Worm (Caenorhabditis elegans) whole organism, mixed stage, embryonic: Measurements from ENCODE around the gene C24G6.8.

Source experiments
- M03D4.4 ChIP-seq: sonication (generic microtip); optimal IDR thresholded peaks from 2 replicates; lab custom pipeline; 2017; ENCODE audit warnings: mild to moderate bottlenecking, missing genetic modification characterization, missing compliant biosample characterization
- ceh-83 ChIP-seq: fragments of 200-800 bp; sonication (Bioruptor generic); optimal IDR thresholded peaks from 2 replicates; lab custom pipeline; 2018; ENCODE audit warnings: mild to moderate bottlenecking, missing genetic modification characterization, missing compliant biosample characterization
- elt-1 ChIP-seq: sonication (generic microtip); optimal IDR thresholded peaks from 2 replicates; lab custom pipeline; 2017; ENCODE audit warnings: missing genetic modification characterization, mild to moderate bottlenecking, missing compliant biosample characterization, antibody characterized with exemption, moderate library complexity, borderline replicate concordance; ENCODE audit not compliant: insufficient read depth
- lin-13 ChIP-seq: fragments of 150-350 bp; optimal IDR thresholded peaks from 2 replicates; lab custom pipeline; 2014; ENCODE audit warnings: missing biosample characterization, missing genetic modification characterization
- lsy-2 ChIP-seq: fragments of 150-350 bp; optimal IDR thresholded peaks from 2 replicates; lab custom pipeline; 2014; ENCODE audit warnings: missing biosample characterization, missing genetic modification characterization
- mep-1 ChIP-seq: fragments of 150-350 bp; optimal IDR thresholded peaks from 2 replicates; lab custom pipeline; 2017; ENCODE audit warnings: missing biosample characterization, missing genetic modification reagents, missing genetic modification characterization, inconsistent platforms
- nhr-12 ChIP-seq: fragments of 150-350 bp; optimal IDR thresholded peaks from 2 replicates; lab custom pipeline; 2014; ENCODE audit warnings: missing biosample characterization, missing genetic modification characterization
- nhr-237 ChIP-seq: fragments of 150-350 bp; optimal IDR thresholded peaks from 2 replicates; lab custom pipeline; 2014; ENCODE audit warnings: missing biosample characterization, missing genetic modification characterization
- nhr-28 ChIP-seq: fragments of 150-350 bp; optimal IDR thresholded peaks from 2 replicates; lab custom pipeline; 2014; ENCODE audit warnings: missing biosample characterization, missing genetic modification characterization
- pha-4 ChIP-seq: fragments of 150-350 bp; optimal IDR thresholded peaks from 2 replicates; lab custom pipeline; 2018; ENCODE audit warnings: missing biosample characterization, missing genetic modification reagents, missing genetic modification characterization
- snpc-4 ChIP-seq: fragments of 150-350 bp; optimal IDR thresholded peaks from 2 replicates; lab custom pipeline; 2014; ENCODE audit warnings: missing biosample characterization, missing genetic modification characterization
- unc-62 ChIP-seq: fragments of 150-350 bp; optimal IDR thresholded peaks from 2 replicates; lab custom pipeline; 2014; ENCODE audit warnings: missing biosample characterization, missing genetic modification reagents, missing genetic modification characterization

DNA sequence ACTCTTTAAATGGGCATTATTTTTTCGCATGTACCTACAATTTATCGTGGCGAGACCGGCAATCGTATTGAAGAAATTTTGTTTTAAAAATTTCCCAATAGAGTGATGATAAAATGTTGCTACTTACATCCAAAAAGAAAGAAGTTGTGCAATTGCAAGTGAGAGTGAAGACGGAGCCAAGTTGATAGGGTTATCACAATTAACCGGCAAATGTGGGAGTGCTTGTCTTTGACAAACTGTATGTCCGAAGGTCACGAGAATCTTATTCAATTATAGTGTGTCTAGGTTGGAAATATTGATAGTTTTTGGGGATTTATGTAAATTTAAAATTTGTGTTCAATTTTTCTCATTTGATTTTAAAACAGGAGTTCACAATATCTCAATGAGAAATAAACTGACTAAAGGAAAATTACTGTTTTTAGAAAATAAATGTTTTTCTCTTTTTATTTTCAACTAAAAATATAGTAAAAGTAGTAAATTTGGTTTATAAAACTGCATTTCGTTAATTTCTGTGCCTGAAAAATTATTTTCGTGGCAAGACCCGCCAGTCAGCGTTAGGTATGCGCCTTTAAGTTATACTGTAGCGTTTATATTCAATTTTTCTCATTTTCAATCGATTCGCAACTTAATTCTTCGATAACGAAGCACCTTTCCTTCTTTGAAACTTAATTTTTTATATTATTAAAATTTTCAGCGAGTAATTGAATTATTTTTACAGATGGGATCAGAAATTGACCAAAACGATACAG is 21.9 kb downstream of the C24G6.8 start, which contains the start of the genes hpo-15 and mms-19:
- TF ChIP-seq M03D4.4 (no peak), ceh-83 (GFP tag; lab: Kevin White, UChicago) (no peak), snpc-4 (tag; lab: Kevin White, UChicago) (no peak), lin-13 (tag; lab: Kevin White, UChicago) (no peak), nhr-12 (tag; lab: Kevin White, UChicago) (no peak), nhr-28 (tag; lab: Kevin White, UChicago) (no peak), lsy-2 (no peak), nhr-237 (tag; lab: Kevin White, UChicago) (no peak), unc-62 (no peak), elt-1 (tag; lab: Kevin White, UChicago) (no peak), pha-4 (no peak), mep-1 (no peak)
